Worm (Caenorhabditis elegans) whole organism, early embryonic: ENCODE measurements around the gene slc-36.2.

Experiments used
- ceh-36 ChIP-seq: sonication (generic microtip); optimal IDR thresholded peaks from 2 replicates; lab custom pipeline; 2016; ENCODE audit warnings: missing genetic modification characterization, inconsistent platforms, missing compliant biosample characterization
- hmg-4 ChIP-seq: fragments of 200-800 bp; sonication (Bioruptor generic); optimal IDR thresholded peaks from 2 replicates; lab custom pipeline; 2018; ENCODE audit warnings: mild to moderate bottlenecking, missing genetic modification characterization, missing compliant biosample characterization
- hnd-1 ChIP-seq: sonication (generic microtip); optimal IDR thresholded peaks from 2 replicates; lab custom pipeline; 2016; ENCODE audit warnings: missing genetic modification characterization, missing compliant biosample characterization
- pes-1 ChIP-seq: fragments of 200-800 bp; sonication (Bioruptor generic); IDR thresholded peaks from 2 replicates; pipeline ENCODE4 v1.3.6; 2022; ENCODE audit warnings: missing genetic modification reagents, missing genetic modification characterization, missing compliant biosample characterization
- sea-1 ChIP-seq: fragments of 200-800 bp; sonication (Bioruptor generic); conservative IDR thresholded peaks from 2 replicates; pipeline ENCODE4 v1.3.6; 2022; ENCODE audit warnings: missing genetic modification characterization, missing compliant biosample characterization
- tbx-11 ChIP-seq: fragments of 200-800 bp; sonication (Bioruptor generic); IDR thresholded peaks from 2 replicates; pipeline ENCODE4 v1.3.6; 2022; ENCODE audit warnings: missing genetic modification characterization, missing compliant biosample characterization

The slc-36.2 gene

ce11 chrII:573580-573979 is 51.2 kb downstream of the slc-36.2 start:
- TF ChIP-seq pes-1 (GFP tag; lab: Robert Waterston, UW) (peak; percentile 37; the same call in 1 of the 2 replicates), ceh-36 (tag; lab: Kevin White, UChicago) (peak; percentile 88)

DNA sequence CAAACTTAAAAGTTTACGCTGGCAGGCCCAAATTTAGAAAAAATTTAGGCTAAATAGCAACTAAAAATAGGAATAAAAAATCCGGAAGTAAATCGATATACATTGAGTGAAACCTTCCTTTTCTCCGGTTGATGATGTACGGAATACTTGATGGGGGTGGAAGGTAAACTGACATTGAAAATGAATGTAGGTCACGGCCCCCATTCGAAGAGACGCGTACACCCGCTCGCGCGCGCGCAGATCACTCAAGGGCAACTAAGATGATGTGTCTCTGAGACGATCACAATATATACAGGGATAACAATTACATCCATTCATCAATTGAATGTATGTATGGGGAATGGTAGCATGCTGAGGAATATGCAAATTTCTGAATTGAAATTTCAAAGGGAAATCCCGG is 51.7 kb downstream of the slc-36.2 start:
- TF ChIP-seq hnd-1 (no peak), sea-1 (GFP tag; lab: Robert Waterston, UW) (no peak), hmg-4 (GFP tag; lab: Kevin White, UChicago) (no peak), tbx-11 (GFP tag; lab: Robert Waterston, UW) (no peak)
